Worm (Caenorhabditis elegans) whole organism, midembryonic: ENCODE data around the gene rhy-1.

Experiments used
- med-1 ChIP-seq: sonication (generic microtip); optimal IDR thresholded peaks from 2 replicates; lab custom pipeline; 2017; ENCODE audit warnings: missing genetic modification characterization, mild to moderate bottlenecking, missing compliant biosample characterization, antibody characterized with exemption, missing genetic modification reagents; ENCODE audit not compliant: insufficient read depth
- tab-1 ChIP-seq: fragments of 200-800 bp; sonication (Bioruptor generic); IDR thresholded peaks from 2 replicates; pipeline ENCODE4 v1.3.6; 2022; ENCODE audit warnings: missing genetic modification characterization, missing compliant biosample characterization
- ztf-23 ChIP-seq: fragments of 200-800 bp; sonication (Bioruptor generic); IDR thresholded peaks from 2 replicates; pipeline ENCODE4 v1.3.6; 2022; ENCODE audit warnings: missing genetic modification reagents, missing genetic modification characterization, missing compliant biosample characterization

ce11 chrII:9131363-9131762 is 29.8 kb upstream of the rhy-1 start, which contains the start of gene C16D2.1:
- TF ChIP-seq med-1 (GFP tag; lab: Kevin White, UChicago) (no peak), tab-1 (GFP tag; lab: Robert Waterston, UW) (no peak), ztf-23 (no peak)
